Fruit fly (Drosophila melanogaster) whole organism, embryonic: ENCODE results near the gene CG3703.
A peak's percentile ranks its signal among the peaks of the same experiment; 100 is the strongest.

Experiments
- ATbp ChIP-seq: fragments of 200-800 bp; sonication (Bioruptor generic); optimal IDR thresholded peaks from 2 replicates; lab custom pipeline; 2017; ENCODE audit warnings: missing biosample characterization, mild to moderate bottlenecking, missing genetic modification characterization, missing genetic modification reagents
- Adf1 ChIP-seq: fragments of 200-800 bp; sonication (Bioruptor generic); IDR thresholded peaks from 2 replicates; pipeline ENCODE4 v1.3.6; 2022; ENCODE audit warnings: missing biosample characterization, missing genetic modification characterization
- Asciz ChIP-seq: fragments of 200-800 bp; sonication (Bioruptor generic); optimal IDR thresholded peaks from 2 replicates; lab custom pipeline; 2017; ENCODE audit warnings: missing biosample characterization, mild to moderate bottlenecking, missing genetic modification characterization, missing genetic modification reagents
- Awh ChIP-seq: fragments of 200-800 bp; sonication (Bioruptor generic); IDR thresholded peaks from 2 replicates; pipeline ENCODE4, ENCODE4 v1.3.6; 2022; ENCODE audit warnings: missing biosample characterization, missing genetic modification characterization
- C15 ChIP-seq: fragments of 200-800 bp; sonication (Bioruptor generic); IDR thresholded peaks from 3 replicates; pipeline ENCODE4 v1.3.6; 2022; ENCODE audit warnings: missing biosample characterization, missing genetic modification characterization
- CG10209 ChIP-seq: fragments of 200-800 bp; sonication (Bioruptor generic); optimal IDR thresholded peaks from 3 replicates; lab custom pipeline; 2017; ENCODE audit warnings: missing biosample characterization, mild to moderate bottlenecking, missing genetic modification characterization, missing genetic modification reagents
- CG17829 ChIP-seq: fragments of 200-800 bp; optimal IDR thresholded peaks from 2 replicates; lab custom pipeline; 2019; ENCODE audit warnings: missing biosample characterization, mild to moderate bottlenecking, missing genetic modification characterization, moderate library complexity
- CG2129 ChIP-seq: fragments of 200-800 bp; sonication (Bioruptor generic); IDR thresholded peaks from 2 replicates; pipeline ENCODE4 v1.3.6; 2022; ENCODE audit warnings: missing biosample characterization, missing genetic modification characterization; ENCODE audit not compliant: partially characterized antibody
- CG2199 ChIP-seq: fragments of 200-800 bp; sonication (Bioruptor generic); IDR thresholded peaks from 3 replicates; pipeline ENCODE4 v1.3.6; 2022; ENCODE audit warnings: missing biosample characterization, missing genetic modification characterization
- CG3281 ChIP-seq: fragments of 200-800 bp; sonication (Bioruptor generic); optimal IDR thresholded peaks from 3 replicates; lab custom pipeline; 2017; ENCODE audit warnings: missing biosample characterization, mild to moderate bottlenecking, missing genetic modification characterization
- CG4730 ChIP-seq: fragments of 200-800 bp; sonication (Bioruptor generic); IDR thresholded peaks from 2 replicates; pipeline ENCODE4 v1.3.6; 2022; ENCODE audit warnings: missing biosample characterization, missing genetic modification characterization
- CG5180 ChIP-seq: fragments of 200-800 bp; sonication (Bioruptor generic); optimal IDR thresholded peaks from 3 replicates; lab custom pipeline; 2017; ENCODE audit warnings: missing biosample characterization, missing genetic modification characterization, mild to moderate bottlenecking, moderate library complexity, missing genetic modification reagents
- CG5245 ChIP-seq: fragments of 200-800 bp; sonication (Bioruptor generic); optimal IDR thresholded peaks from 3 replicates; lab custom pipeline; 2016; ENCODE audit warnings: missing biosample characterization, missing genetic modification characterization
- CG6654 ChIP-seq: fragments of 200-800 bp; sonication (Bioruptor generic); optimal IDR thresholded peaks from 2 replicates; lab custom pipeline; 2017; ENCODE audit warnings: missing biosample characterization, mild to moderate bottlenecking, missing genetic modification characterization
- Camta ChIP-seq: fragments of 200-800 bp; sonication (Bioruptor generic); optimal IDR thresholded peaks from 2 replicates; lab custom pipeline; 2016; ENCODE audit warnings: missing biosample characterization, missing genetic modification characterization
- CrebB ChIP-seq: fragments of 200-800 bp; sonication (Bioruptor generic); optimal IDR thresholded peaks from 3 replicates; lab custom pipeline; 2018; ENCODE audit warnings: missing biosample characterization, mild to moderate bottlenecking, missing genetic modification characterization
- D ChIP-seq, 2 experiments: fragments of 200-800 bp in 1 of 2; fragments of >200 bp in 1 of 2; sonication (Bioruptor generic) in 1 of 2; optimal IDR thresholded peaks; 2 replicates in 1 of 2; 3 replicates in 1 of 2; lab custom pipeline; 2017; ENCODE audit warnings: mild to moderate bottlenecking in 1 of 2, missing biosample characterization in 1 of 2, missing genetic modification characterization in 1 of 2, missing genetic modification reagents in 1 of 2
- D19B ChIP-seq: fragments of 200-800 bp; sonication (Bioruptor generic); optimal IDR thresholded peaks from 2 replicates; lab custom pipeline; 2017; ENCODE audit warnings: missing biosample characterization, mild to moderate bottlenecking, missing genetic modification characterization
- Deaf1 ChIP-seq: fragments of 200-800 bp; optimal IDR thresholded peaks from 3 replicates; lab custom pipeline; 2019; ENCODE audit warnings: missing biosample characterization, mild to moderate bottlenecking, missing genetic modification characterization, moderate library complexity
- Dip2 ChIP-seq: fragments of 200-800 bp; sonication (Bioruptor generic); IDR thresholded peaks from 2 replicates; pipeline ENCODE4 v1.3.6; 2022; ENCODE audit warnings: missing biosample characterization, missing genetic modification characterization
- Dll ChIP-seq: fragments of 200-800 bp; sonication (Bioruptor generic); IDR thresholded peaks from 4 replicates; pipeline ENCODE4 v1.3.6; 2022; ENCODE audit warnings: missing biosample characterization, missing genetic modification characterization; ENCODE audit not compliant: partially characterized antibody
- Drgx ChIP-seq: fragments of 200-800 bp; sonication (Bioruptor generic); IDR thresholded peaks from 2 replicates; pipeline ENCODE4 v1.3.6; 2022; ENCODE audit warnings: missing biosample characterization, missing genetic modification characterization
- HmgZ ChIP-seq: fragments of 200-800 bp; sonication (Bioruptor generic); optimal IDR thresholded peaks from 2 replicates; lab custom pipeline; 2018; ENCODE audit warnings: missing biosample characterization, mild to moderate bottlenecking, missing genetic modification characterization
- Hsf ChIP-seq: fragments of 200-800 bp; sonication (Bioruptor generic); optimal IDR thresholded peaks from 3 replicates; lab custom pipeline; 2016; ENCODE audit warnings: missing biosample characterization, missing genetic modification characterization
- Lim3 ChIP-seq: fragments of 200-800 bp; sonication (Bioruptor generic); IDR thresholded peaks from 2 replicates; pipeline ENCODE4 v1.3.6; 2022; ENCODE audit warnings: missing biosample characterization, missing genetic modification characterization
- Mad ChIP-seq: fragments of 200-800 bp; sonication (Bioruptor generic); optimal IDR thresholded peaks from 2 replicates; lab custom pipeline; 2016; ENCODE audit warnings: missing biosample characterization, missing genetic modification characterization
- Oaz ChIP-seq: fragments of 200-800 bp; sonication (Bioruptor generic); IDR thresholded peaks from 2 replicates; pipeline ENCODE4 v1.3.6; 2022; ENCODE audit warnings: missing biosample characterization, missing genetic modification characterization
- Ptx1 ChIP-seq: fragments of 200-800 bp; sonication (Bioruptor generic); IDR thresholded peaks from 2 replicates; pipeline ENCODE4 v1.3.6; 2022; ENCODE audit warnings: missing biosample characterization, missing genetic modification characterization
- Sox102F ChIP-seq: fragments of 200-800 bp; sonication (Bioruptor generic); optimal IDR thresholded peaks from 2 replicates; lab custom pipeline; 2018; ENCODE audit warnings: missing biosample characterization, mild to moderate bottlenecking, missing genetic modification characterization, moderate library complexity
- amos ChIP-seq: fragments of 200-800 bp; sonication (Bioruptor generic); IDR thresholded peaks from 2 replicates; pipeline ENCODE4 v1.3.6; 2022; ENCODE audit warnings: missing biosample characterization, missing genetic modification characterization; ENCODE audit not compliant: partially characterized antibody
- bigmax ChIP-seq: fragments of 200-800 bp; sonication (Bioruptor generic); optimal IDR thresholded peaks from 2 replicates; lab custom pipeline; 2018; ENCODE audit warnings: missing biosample characterization, mild to moderate bottlenecking, missing genetic modification characterization
- cg ChIP-seq: fragments of 200-800 bp; sonication (Bioruptor generic); optimal IDR thresholded peaks from 3 replicates; lab custom pipeline; 2019; ENCODE audit warnings: missing biosample characterization, mild to moderate bottlenecking, missing genetic modification characterization, moderate library complexity
- chn ChIP-seq: fragments of 200-800 bp; sonication (Bioruptor generic); optimal IDR thresholded peaks from 2 replicates; lab custom pipeline; 2016; ENCODE audit warnings: missing biosample characterization, missing genetic modification characterization
- gcm2 ChIP-seq: fragments of 200-800 bp; sonication (Bioruptor generic); optimal IDR thresholded peaks from 2 replicates; lab custom pipeline; 2016; ENCODE audit warnings: missing biosample characterization, missing genetic modification characterization
- gem ChIP-seq: fragments of 200-800 bp; sonication (Bioruptor generic); optimal IDR thresholded peaks from 2 replicates; lab custom pipeline; 2019; ENCODE audit warnings: missing biosample characterization, mild to moderate bottlenecking, missing genetic modification characterization, moderate library complexity
- grau ChIP-seq: fragments of 200-800 bp; optimal IDR thresholded peaks from 3 replicates; lab custom pipeline; 2019; ENCODE audit warnings: missing biosample characterization, mild to moderate bottlenecking, missing genetic modification characterization, moderate library complexity
- h ChIP-seq: fragments of >200 bp; optimal IDR thresholded peaks from 2 replicates; lab custom pipeline; 2017
- hkb ChIP-seq, 2 experiments: fragments of 200-800 bp in 1 of 2; fragments of >200 bp in 1 of 2; sonication (Bioruptor generic) in 1 of 2; IDR thresholded peaks in 1 of 2; optimal IDR thresholded peaks in 1 of 2; 2 replicates each; pipeline versions ENCODE4 v1.3.6 to Lab custom; 2017 to 2022; ENCODE audit warnings: missing biosample characterization in 1 of 2, missing genetic modification characterization in 1 of 2
- ind ChIP-seq: fragments of 200-800 bp; sonication (Bioruptor generic); optimal IDR thresholded peaks from 3 replicates; lab custom pipeline; 2016; ENCODE audit warnings: missing biosample characterization, missing genetic modification characterization
- lab ChIP-seq: fragments of 200-800 bp; sonication (Bioruptor generic); optimal IDR thresholded peaks from 3 replicates; lab custom pipeline; 2017; ENCODE audit warnings: missing biosample characterization, missing genetic modification characterization, mild to moderate bottlenecking, moderate library complexity, missing genetic modification reagents
- nom ChIP-seq: fragments of 200-800 bp; sonication (Bioruptor generic); optimal IDR thresholded peaks from 2 replicates; lab custom pipeline; 2017; ENCODE audit warnings: missing biosample characterization, missing genetic modification characterization, mild to moderate bottlenecking, moderate library complexity, missing genetic modification reagents
- pho ChIP-seq: fragments of 200-800 bp; sonication (Bioruptor generic); optimal IDR thresholded peaks from 2 replicates; lab custom pipeline; 2016; ENCODE audit warnings: missing biosample characterization, missing genetic modification characterization
- pzg ChIP-seq: fragments of 200-800 bp; sonication (Bioruptor generic); optimal IDR thresholded peaks from 3 replicates; lab custom pipeline; 2018; ENCODE audit warnings: missing biosample characterization, mild to moderate bottlenecking, missing genetic modification characterization, moderate library complexity
- run ChIP-seq: fragments of 200-800 bp; sonication (Bioruptor generic); optimal IDR thresholded peaks from 3 replicates; lab custom pipeline; 2018; ENCODE audit warnings: missing biosample characterization, mild to moderate bottlenecking, missing genetic modification characterization
- seq ChIP-seq: fragments of 200-800 bp; sonication (Bioruptor generic); IDR thresholded peaks from 2 replicates; pipeline ENCODE4 v1.3.6; 2022; ENCODE audit warnings: missing biosample characterization, missing genetic modification characterization
- sima ChIP-seq: fragments of 200-800 bp; sonication (Bioruptor generic); optimal IDR thresholded peaks from 2 replicates; lab custom pipeline; 2016; ENCODE audit warnings: missing biosample characterization, missing genetic modification characterization
- sisA ChIP-seq: fragments of 200-800 bp; sonication (Bioruptor generic); IDR thresholded peaks from 2 replicates; pipeline ENCODE4 v1.3.6; 2022; ENCODE audit warnings: missing biosample characterization, missing genetic modification characterization
- tap ChIP-seq: fragments of 200-800 bp; optimal IDR thresholded peaks from 3 replicates; lab custom pipeline; 2019; ENCODE audit warnings: missing biosample characterization, mild to moderate bottlenecking, missing genetic modification characterization, moderate library complexity
- vvl ChIP-seq: fragments of 200-800 bp; sonication (Bioruptor generic); IDR thresholded peaks from 2 replicates; pipeline ENCODE4 v1.3.6; 2022; ENCODE audit warnings: missing biosample characterization, missing genetic modification characterization

Gene CG3703

dm6 chrX:947450-948284 lies 2.1 kb upstream of the CG3703 start, which contains the start of gene CG3699 (continued):
- TF ChIP-seq Awh (no peak), Hsf (GFP tag; lab: Kevin White, UChicago) (peak; percentile 30), bigmax (GFP tag; lab: Kevin White, UChicago) (no peak), Ptx1 (GFP tag; lab: Robert Waterston, UW) (peak; percentile 52), chn (GFP tag; lab: Kevin White, UChicago) (no peak), pho (GFP tag; lab: Kevin White, UChicago) (peak; percentile 37), seq (GFP tag; lab: Robert Waterston, UW) (no peak), lab (GFP tag; lab: Kevin White, UChicago) (peak; percentile 67), CG4730 (GFP tag; lab: Robert Waterston, UW) (no peak), Dip2 (GFP tag; lab: Robert Waterston, UW) (no peak), pzg (GFP tag; lab: Kevin White, UChicago) (no peak), nom (GFP tag; lab: Kevin White, UChicago) (no peak), h (no peak), cg (GFP tag; lab: Kevin White, UChicago) (no peak), CG10209 (peak; percentile 52), amos (GFP tag; lab: Robert Waterston, UW) (no peak), D (optimal IDR thresholded peaks at IDR 0.05; lab: Kevin White, UChicago) (no peak), D (GFP tag; optimal IDR thresholded peaks at IDR 0.05; lab: Kevin White, UChicago) (no peak), CG6654 (GFP tag; lab: Kevin White, UChicago) (no peak), tap (tag; lab: Kevin White, UChicago) (no peak), D19B (peak; percentile 12), Mad (GFP tag; lab: Kevin White, UChicago) (peak; percentile 24), ind (GFP tag; lab: Kevin White, UChicago) (peak; percentile 34), Asciz (no peak), CG5245 (no peak), CrebB (tag; lab: Kevin White, UChicago) (peak; percentile 25), Sox102F (GFP tag; lab: Kevin White, UChicago) (no peak), Adf1 (GFP tag; lab: Robert Waterston, UW) (peak; percentile 9; the same call in 1 of the 2 replicates), gcm2 (GFP tag; lab: Kevin White, UChicago) (no peak), ATbp (GFP tag; lab: Kevin White, UChicago) (no peak), sisA (no peak), C15 (no peak), Deaf1 (tag; lab: Kevin White, UChicago) (peak; percentile 51), CG2129 (GFP tag; lab: Robert Waterston, UW) (no peak), hkb (optimal IDR thresholded peaks at IDR 0.05; lab: Kevin White, UChicago) (no peak), hkb (GFP tag; IDR thresholded peaks at IDR 0.05; lab: Robert Waterston, UW) (no peak; the same call in 1 of the 2 replicates), Lim3 (GFP tag; lab: Robert Waterston, UW) (no peak), CG3281 (GFP tag; lab: Kevin White, UChicago) (peak; percentile 64), HmgZ (peak; percentile 1), grau (tag; lab: Kevin White, UChicago) (peak; percentile 67), CG5180 (GFP tag; lab: Kevin White, UChicago) (no peak), CG17829 (no peak), Oaz (GFP tag; lab: Robert Waterston, UW) (no peak), gem (tag; lab: Kevin White, UChicago) (peak; percentile 63), sima (GFP tag; lab: Kevin White, UChicago) (no peak), CG2199 (GFP tag; lab: Robert Waterston, UW) (no peak), Drgx (GFP tag; lab: Robert Waterston, UW) (no peak), Camta (no peak), vvl (no peak), run (tag; lab: Kevin White, UChicago) (no peak), Dll (GFP tag; lab: Robert Waterston, UW) (no peak)
